Fruit fly (Drosophila melanogaster): ENCODE data around the gene CG10514.

CG10514 gene

dm6 chr3R:25245052-25245813 lies 34.4 kb downstream of the CG10514 start, which contains the start of gene bam (continued):
- no peak for TF ChIP-seq Hr78 (GFP tag; optimal IDR thresholded peaks at IDR 0.05)
- no peak for TF ChIP-seq Antp (GFP tag; optimal IDR thresholded peaks at IDR 0.05)
- no peak for TF ChIP-seq GATAe (GFP tag; conservative IDR thresholded peaks at IDR 0.05)
- TF ChIP-seq ERR (GFP tag; optimal IDR thresholded peaks at IDR 0.05), result no peak
- no peak for TF ChIP-seq Gsc (GFP tag; IDR thresholded peaks at IDR 0.05)
- no peak for TF ChIP-seq CG11247 (GFP tag; IDR thresholded peaks at IDR 0.05)
- no peak for TF ChIP-seq CG1832 (GFP tag; optimal IDR thresholded peaks at IDR 0.05)
- peak; percentile 36 for TF ChIP-seq CG2116 (GFP tag; optimal IDR thresholded peaks at IDR 0.05)
- TF ChIP-seq CG1233 (GFP tag; optimal IDR thresholded peaks at IDR 0.05), result no peak

- no peak for TF ChIP-seq Atf-2 (GFP tag; optimal IDR thresholded peaks at IDR 0.05)
- TF ChIP-seq fru (optimal IDR thresholded peaks at IDR 0.05), result no peak
- TF ChIP-seq lbe (GFP tag; optimal IDR thresholded peaks at IDR 0.05), result no peak
- no peak for TF ChIP-seq CG13296 (GFP tag; optimal IDR thresholded peaks at IDR 0.05)
- TF ChIP-seq CG6765 (GFP tag; optimal IDR thresholded peaks at IDR 0.05), result no peak
- no peak for TF ChIP-seq NfI (GFP tag; optimal IDR thresholded peaks at IDR 0.05)
- TF ChIP-seq CG14710 (tag; optimal IDR thresholded peaks at IDR 0.05), result no peak
- TF ChIP-seq HLH54F (GFP tag; optimal IDR thresholded peaks at IDR 0.05), result no peak
- TF ChIP-seq fd102C (GFP tag; optimal IDR thresholded peaks at IDR 0.05), result no peak
- TF ChIP-seq mld (GFP tag; IDR thresholded peaks at IDR 0.05; ENCODE audit: partially characterized antibody), result no peak
- no peak for TF ChIP-seq insv (GFP tag; optimal IDR thresholded peaks at IDR 0.05)
- TF ChIP-seq CG3163 (GFP tag; optimal IDR thresholded peaks at IDR 0.05), result no peak
- no peak for TF ChIP-seq disco-r (GFP tag; optimal IDR thresholded peaks at IDR 0.05)
- no peak for TF ChIP-seq Ptx1 (GFP tag; IDR thresholded peaks at IDR 0.05)
- no peak for TF ChIP-seq hbn (GFP tag; IDR thresholded peaks at IDR 0.05; ENCODE audit: partially characterized antibody)
- TF ChIP-seq Ravus (GFP tag; IDR thresholded peaks at IDR 0.05), result no peak
- no peak for TF ChIP-seq D19B (GFP tag; optimal IDR thresholded peaks at IDR 0.05)
- no peak for TF ChIP-seq CG4707 (GFP tag; optimal IDR thresholded peaks at IDR 0.05)
- TF ChIP-seq CG14441 (GFP tag; IDR thresholded peaks at IDR 0.05), result no peak
These were observed 38.1 kb downstream of the CG10514 start, which contains the start of gene CG11854 for dm6 chr3R:25241507-25242070. CG11854 (plus strand) TSS chr3R:25242020.

- TF ChIP-seq CG8924 (tag; optimal IDR thresholded peaks at IDR 0.05) (no peak), klu (GFP tag; IDR thresholded peaks at IDR 0.05) (no peak), CG15011 (GFP tag; optimal IDR thresholded peaks at IDR 0.05) (no peak), ro (GFP tag; IDR thresholded peaks at IDR 0.05) (no peak), CG7271 (tag; optimal IDR thresholded peaks at IDR 0.05) (no peak), CG1647 (GFP tag; optimal IDR thresholded peaks at IDR 0.05) (no peak), CG31441 (GFP tag; IDR thresholded peaks at IDR 0.05) (no peak), Max (GFP tag; optimal IDR thresholded peaks at IDR 0.05) (no peak), trh (GFP tag; optimal IDR thresholded peaks at IDR 0.05) (no peak), Myb (GFP tag; optimal IDR thresholded peaks at IDR 0.05) (no peak), pum (GFP tag; optimal IDR thresholded peaks at IDR 0.05) (no peak), Bteb2 (GFP tag; optimal IDR thresholded peaks at IDR 0.05) (no peak), CG3281 (GFP tag; optimal IDR thresholded peaks at IDR 0.05) (no peak), unpg (GFP tag; optimal IDR thresholded peaks at IDR 0.05) (no peak), CG42726 (GFP tag; IDR thresholded peaks at IDR 0.05; ENCODE audit: partially characterized antibody) (no peak), CG9817 (tag; optimal IDR thresholded peaks at IDR 0.05) (no peak), NFAT (GFP tag; IDR thresholded peaks at IDR 0.05) (no peak), CG2199 (GFP tag; IDR thresholded peaks at IDR 0.05) (no peak), CG17328 (GFP tag; IDR thresholded peaks at IDR 0.05) (no peak)
These were observed 39.8 kb downstream of the CG10514 start, which contains the start of gene to for dm6 chr3R:25239880-25240279. to (plus strand) TSS chr3R:25240180.
